Worm (Caenorhabditis elegans) whole organism, L1 larva: Measurements from ENCODE around the gene Y69H2.17.

Experiments used
- C16A3.4 ChIP-seq: fragments of 150-350 bp; optimal IDR thresholded peaks from 2 replicates; lab custom pipeline; 2014; ENCODE audit warnings: missing biosample characterization, missing genetic modification characterization
- C34B4.2 ChIP-seq: sonication (generic microtip); optimal IDR thresholded peaks from 2 replicates; lab custom pipeline; 2017; ENCODE audit warnings: mild to moderate bottlenecking, missing genetic modification characterization, missing compliant biosample characterization
- F16B12.6 ChIP-seq: fragments of 150-350 bp; optimal IDR thresholded peaks from 2 replicates; lab custom pipeline; 2014; ENCODE audit warnings: missing biosample characterization, missing genetic modification characterization
- Y116A8C.19 ChIP-seq: sonication (generic microtip); optimal IDR thresholded peaks from 2 replicates; lab custom pipeline; 2016; ENCODE audit warnings: missing compliant biosample characterization, missing genetic modification characterization, borderline replicate concordance
- blmp-1 ChIP-seq: fragments of 150-350 bp; optimal IDR thresholded peaks from 2 replicates; lab custom pipeline; 2014; ENCODE audit warnings: missing biosample characterization, missing genetic modification characterization
- ceh-90 ChIP-seq: sonication (generic microtip); optimal IDR thresholded peaks from 2 replicates; lab custom pipeline; 2016; ENCODE audit warnings: missing genetic modification characterization, missing compliant biosample characterization
- efl-1 ChIP-seq, 4 experiments: fragments of 150-350 bp; optimal IDR thresholded peaks in 3 of 4; peaks in 1 of 4; 1 replicate in 1 of 4; 2 replicates in 3 of 4; lab custom pipeline; 2014; ENCODE audit warnings: missing biosample characterization in 2 of 4, missing genetic modification characterization in 2 of 4, missing genetic modification reagents in 2 of 4
- egl-27 ChIP-seq, 2 experiments: fragments of 150-350 bp in 1 of 2; sonication (generic microtip); optimal IDR thresholded peaks; 3 replicates each; lab custom pipeline; 2017 to 2018; ENCODE audit warnings: missing biosample characterization in 2 of 2, missing genetic modification characterization in 2 of 2, missing genetic modification reagents in 2 of 2
- elt-2 ChIP-seq: sonication (generic microtip); optimal IDR thresholded peaks from 2 replicates; lab custom pipeline; 2016; ENCODE audit warnings: missing genetic modification characterization, mild to moderate bottlenecking, inconsistent platforms, missing compliant biosample characterization, missing genetic modification reagents
- elt-3 ChIP-seq, 6 experiments: fragments of 150-350 bp in 1 of 6; sonication (generic microtip); optimal IDR thresholded peaks; 2 replicates each; lab custom pipeline; 2017 to 2018; ENCODE audit warnings: missing biosample characterization in 6 of 6, missing genetic modification characterization in 6 of 6, inconsistent platforms in 1 of 6
- fkh-4 ChIP-seq: sonication (generic microtip); optimal IDR thresholded peaks from 2 replicates; lab custom pipeline; 2016; ENCODE audit warnings: missing compliant biosample characterization, missing genetic modification characterization, borderline replicate concordance
- fkh-8 ChIP-seq: sonication (generic microtip); optimal IDR thresholded peaks from 2 replicates; lab custom pipeline; 2016; ENCODE audit warnings: mild to moderate bottlenecking, missing genetic modification characterization, missing compliant biosample characterization
- hlh-17 ChIP-seq: fragments of 200-800 bp; sonication (Bioruptor generic); optimal IDR thresholded peaks from 2 replicates; lab custom pipeline; 2018; ENCODE audit warnings: missing genetic modification characterization, mild to moderate bottlenecking, missing compliant biosample characterization, moderate library complexity, borderline replicate concordance
- hlh-4 ChIP-seq: sonication (generic microtip); optimal IDR thresholded peaks from 2 replicates; lab custom pipeline; 2016; ENCODE audit warnings: mild to moderate bottlenecking, missing genetic modification characterization, missing compliant biosample characterization
- lin-15B ChIP-seq: fragments of 150-350 bp; sonication (generic microtip); optimal IDR thresholded peaks from 3 replicates; lab custom pipeline; 2014; ENCODE audit warnings: missing biosample characterization, missing genetic modification characterization
- lin-35 ChIP-seq, 2 experiments: fragments of 150-350 bp; optimal IDR thresholded peaks; 2 replicates each; lab custom pipeline; 2014; ENCODE audit warnings: missing biosample characterization in 2 of 2, missing genetic modification characterization in 2 of 2, missing genetic modification reagents in 2 of 2
- lin-39 ChIP-seq: fragments of 150-350 bp; optimal IDR thresholded peaks from 2 replicates; lab custom pipeline; 2014; ENCODE audit warnings: missing biosample characterization, missing genetic modification reagents, missing genetic modification characterization
- mab-9 ChIP-seq: fragments of 200-800 bp; sonication (Bioruptor generic); IDR thresholded peaks from 2 replicates; pipeline ENCODE4 v1.3.6; 2022; ENCODE audit warnings: missing genetic modification reagents, missing genetic modification characterization, missing compliant biosample characterization
- mdl-1 ChIP-seq, 2 experiments: fragments of 150-350 bp; optimal IDR thresholded peaks; 2 replicates each; lab custom pipeline; 2014 to 2017; ENCODE audit warnings: missing biosample characterization in 2 of 2, missing genetic modification characterization in 2 of 2, inconsistent platforms in 1 of 2
- mef-2 ChIP-seq: fragments of 150-350 bp; optimal IDR thresholded peaks from 2 replicates; lab custom pipeline; 2014; ENCODE audit warnings: missing biosample characterization, missing genetic modification characterization
- mep-1 ChIP-seq: fragments of 150-350 bp; optimal IDR thresholded peaks from 2 replicates; lab custom pipeline; 2014; ENCODE audit warnings: missing biosample characterization, missing genetic modification characterization
- nhr-20 ChIP-seq: sonication (generic microtip); optimal IDR thresholded peaks from 2 replicates; lab custom pipeline; 2016; ENCODE audit warnings: mild to moderate bottlenecking, missing genetic modification characterization, missing compliant biosample characterization
- nhr-237 ChIP-seq: fragments of 150-350 bp; optimal IDR thresholded peaks from 2 replicates; lab custom pipeline; 2014; ENCODE audit warnings: missing biosample characterization, missing genetic modification characterization
- nhr-28 ChIP-seq: fragments of 150-350 bp; optimal IDR thresholded peaks from 2 replicates; lab custom pipeline; 2014; ENCODE audit warnings: missing biosample characterization, missing genetic modification characterization
- nhr-71 ChIP-seq: sonication (generic microtip); optimal IDR thresholded peaks from 2 replicates; lab custom pipeline; 2016; ENCODE audit warnings: mild to moderate bottlenecking, missing genetic modification characterization, moderate library complexity, missing compliant biosample characterization
- nhr-76 ChIP-seq: sonication (generic microtip); optimal IDR thresholded peaks from 2 replicates; lab custom pipeline; 2017; ENCODE audit warnings: missing biosample characterization, missing genetic modification characterization
- nhr-77 ChIP-seq: fragments of 150-350 bp; optimal IDR thresholded peaks from 2 replicates; lab custom pipeline; 2014; ENCODE audit warnings: missing biosample characterization, missing genetic modification characterization
- nhr-85 ChIP-seq: sonication (generic microtip); peaks from one replicate; lab custom pipeline; 2016; ENCODE audit warnings: missing genetic modification characterization, inconsistent platforms, missing compliant biosample characterization
- rnt-1 ChIP-seq: sonication (generic microtip); optimal IDR thresholded peaks from 2 replicates; lab custom pipeline; 2016; ENCODE audit warnings: mild to moderate bottlenecking, missing genetic modification characterization, moderate library complexity, missing compliant biosample characterization
- snu-23 ChIP-seq: sonication (generic microtip); optimal IDR thresholded peaks from 2 replicates; lab custom pipeline; 2016; ENCODE audit warnings: missing genetic modification characterization, missing compliant biosample characterization
- sptf-1 ChIP-seq: fragments of 150-350 bp; optimal IDR thresholded peaks from 2 replicates; lab custom pipeline; 2014; ENCODE audit warnings: missing biosample characterization, missing genetic modification characterization
- swsn-7 ChIP-seq: sonication (generic microtip); optimal IDR thresholded peaks from 2 replicates; lab custom pipeline; 2016; ENCODE audit warnings: missing genetic modification characterization, missing compliant biosample characterization
- tbx-2 ChIP-seq: sonication (generic microtip); optimal IDR thresholded peaks from 2 replicates; lab custom pipeline; 2016; ENCODE audit warnings: missing genetic modification characterization, missing compliant biosample characterization
- ztf-4 ChIP-seq: fragments of 150-350 bp; optimal IDR thresholded peaks from 2 replicates; lab custom pipeline; 2014; ENCODE audit warnings: missing biosample characterization, missing genetic modification characterization

The Y69H2.17 gene

DNA sequence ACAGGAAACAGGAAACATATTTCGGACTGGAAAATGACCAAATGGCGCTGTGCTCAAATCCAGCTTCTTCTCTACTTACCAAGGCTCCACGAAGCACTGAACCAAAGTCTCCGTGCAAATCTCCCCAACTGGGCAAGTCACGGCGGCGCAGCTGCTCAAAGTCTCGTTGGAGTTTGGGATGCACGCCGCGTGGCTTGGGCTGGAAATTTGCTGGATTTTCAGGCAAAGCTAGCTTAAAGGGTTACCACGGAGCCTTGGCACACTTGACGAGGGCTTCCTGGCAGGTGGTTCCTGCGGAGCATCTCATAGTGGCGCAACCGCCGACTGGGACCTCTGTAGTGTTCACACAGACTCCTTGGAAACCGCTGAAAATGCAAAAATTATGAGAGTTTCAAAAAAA, 25.8 kb upstream of the Y69H2.17 start:
- TF ChIP-seq rnt-1 (tag; lab: Kevin White, UChicago) (no peak), fkh-4 (tag; lab: Kevin White, UChicago) (no peak), mep-1 (tag; lab: Kevin White, UChicago) (no peak)

ce11 chrV:18662333-18662732, 22.4 kb upstream of the Y69H2.17 start:
- TF ChIP-seq elt-2 (no peak), egl-27 (tag; optimal IDR thresholded peaks at IDR 0.05; lab: Kevin White, UChicago) (no peak), lin-35 (GFP tag; optimal IDR thresholded peaks at IDR 0.05; lab: Kevin White, UChicago) (no peak), nhr-237 (tag; lab: Kevin White, UChicago) (no peak), nhr-77 (tag; lab: Kevin White, UChicago) (no peak), sptf-1 (tag; lab: Kevin White, UChicago) (no peak), mef-2 (no peak), C34B4.2 (tag; lab: Kevin White, UChicago) (no peak), Y116A8C.19 (tag; lab: Kevin White, UChicago) (no peak)

DNA sequence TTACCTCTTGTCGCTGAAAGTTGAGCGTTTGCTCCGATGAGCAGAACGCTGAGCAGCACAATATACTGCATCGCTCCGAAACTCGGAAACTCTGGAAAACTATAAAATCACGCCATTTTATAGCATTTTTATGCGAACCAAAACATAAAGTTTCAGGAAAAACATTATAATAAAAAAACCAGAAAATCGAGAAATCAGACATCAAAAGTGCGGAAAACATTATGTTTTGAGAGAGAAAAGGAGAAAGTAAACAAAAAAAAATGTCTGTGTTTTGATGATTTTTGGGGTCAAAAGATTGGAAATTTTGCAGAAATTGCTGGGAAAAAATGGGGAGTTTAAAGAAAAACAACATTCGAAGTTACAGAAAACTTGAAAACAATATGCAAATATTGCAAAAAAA, 20.7 kb upstream of the Y69H2.17 start, which contains the start of gene Y69H2.3:
TSS of gene Y69H2.3 (minus strand) at position 101 of the 400 bp plus-strand sequence.
- TF ChIP-seq C16A3.4 (tag; lab: Kevin White, UChicago) (no peak), snu-23 (GFP tag; lab: Kevin White, UChicago) (no peak), hlh-4 (tag; lab: Kevin White, UChicago) (no peak), mdl-1 (tag; optimal IDR thresholded peaks at IDR 0.05; lab: Kevin White, UChicago) (no peak), ceh-90 (no peak), swsn-7 (tag; lab: Kevin White, UChicago) (no peak), elt-3 (tag; optimal IDR thresholded peaks at IDR 0.05; lab: Kevin White, UChicago) (no peak), nhr-76 (tag; lab: Kevin White, UChicago) (no peak), mab-9 (no peak), tbx-2 (tag; lab: Kevin White, UChicago) (no peak), lin-35 (GFP tag; optimal IDR thresholded peaks at IDR 0.05; lab: Kevin White, UChicago) (no peak), nhr-28 (tag; lab: Kevin White, UChicago) (no peak), F16B12.6 (tag; lab: Kevin White, UChicago) (no peak)
- TF ChIP-seq, all 84 proteins: peak for 0

- TF ChIP-seq ztf-4 (tag; lab: Kevin White, UChicago) = no peak
- TF ChIP-seq nhr-71 (tag; lab: Kevin White, UChicago) = no peak
- TF ChIP-seq tbx-2 (tag; lab: Kevin White, UChicago) = no peak
- TF ChIP-seq nhr-20 (tag; lab: Kevin White, UChicago) = no peak
- no peak for TF ChIP-seq efl-1 (optimal IDR thresholded peaks at IDR 0.05; lab: Kevin White, UChicago)
- TF ChIP-seq efl-1 (GFP tag; optimal IDR thresholded peaks at IDR 0.05 in 1 of 2; lab: Kevin White, UChicago) = peak in 1 of 2 experiments; percentile 75
- peak; percentile 10 for TF ChIP-seq nhr-85 (tag; lab: Kevin White, UChicago)
- TF ChIP-seq blmp-1 (tag; lab: Kevin White, UChicago) = no peak
These were observed 17.6 kb upstream of the Y69H2.17 start for ce11 chrV:18667179-18667578.

DNA sequence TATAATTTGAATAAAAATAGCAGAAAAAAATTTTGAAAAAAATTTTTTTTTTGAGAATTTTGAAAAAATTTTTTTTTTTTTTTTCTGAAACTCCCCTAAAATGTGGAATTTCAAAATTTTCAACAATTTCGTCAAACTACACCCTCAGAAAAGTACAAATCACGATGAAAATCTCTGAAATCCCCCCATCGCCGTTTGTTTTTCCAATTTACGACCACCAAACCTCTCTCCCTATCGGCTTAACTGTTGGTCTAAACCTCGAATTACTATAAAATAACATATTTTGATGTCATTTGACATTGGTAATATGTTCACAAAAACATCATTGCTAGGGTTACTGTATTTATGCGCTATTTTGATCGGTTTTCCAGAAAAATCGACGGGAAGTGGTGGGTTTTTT, 14.7 kb upstream of the Y69H2.17 start, which contains the start of gene Y69H2.10:
TSS of gene Y69H2.10 (plus strand) at position 301 of the 400 bp plus-strand sequence.
- no peak for TF ChIP-seq lin-39 (tag; lab: Kevin White, UChicago)
- TF ChIP-seq fkh-8 (tag; lab: Kevin White, UChicago) = no peak
- no peak for TF ChIP-seq lin-15B (tag; lab: Kevin White, UChicago)
- no peak for TF ChIP-seq hlh-17 (GFP tag; lab: Kevin White, UChicago)
